Fruit fly (Drosophila melanogaster): ENCODE results near the gene Rev1.
A peak's percentile ranks its signal among the peaks of the same experiment; 100 is the strongest.

Rev1 gene

DNA sequence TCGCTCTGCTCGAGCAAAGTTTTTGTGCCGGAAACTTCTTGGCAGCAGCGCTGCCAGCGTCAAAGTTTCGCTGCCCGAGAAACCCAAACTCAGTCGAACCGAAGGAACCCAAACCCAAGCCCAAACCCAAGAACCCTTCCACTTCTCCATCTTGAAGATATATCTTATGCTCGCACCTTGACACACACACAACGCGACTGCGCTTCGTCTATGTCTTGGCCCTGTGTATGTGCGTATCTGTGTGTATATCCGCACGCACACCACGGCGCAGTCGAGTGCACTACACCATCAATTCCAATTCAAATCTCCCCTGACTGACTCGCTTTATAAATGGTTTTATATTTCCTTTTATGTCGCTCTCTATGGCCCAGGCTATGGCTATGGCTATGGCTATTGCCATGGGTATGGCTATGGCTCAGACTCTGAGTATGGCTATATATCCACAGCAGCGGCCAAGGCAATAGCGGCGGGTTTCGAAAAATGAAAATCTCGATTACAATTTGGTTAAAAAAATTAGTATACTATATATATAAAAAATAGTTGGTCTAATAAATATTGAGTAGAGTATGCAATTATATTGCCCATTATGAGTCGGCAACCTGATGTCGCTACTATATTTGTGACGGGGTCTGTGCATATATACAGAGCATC is 42.4 kb downstream of the Rev1 start (continued):
- no peak for TF ChIP-seq Hnf4 (GFP tag; optimal IDR thresholded peaks at IDR 0.05)

DNA sequence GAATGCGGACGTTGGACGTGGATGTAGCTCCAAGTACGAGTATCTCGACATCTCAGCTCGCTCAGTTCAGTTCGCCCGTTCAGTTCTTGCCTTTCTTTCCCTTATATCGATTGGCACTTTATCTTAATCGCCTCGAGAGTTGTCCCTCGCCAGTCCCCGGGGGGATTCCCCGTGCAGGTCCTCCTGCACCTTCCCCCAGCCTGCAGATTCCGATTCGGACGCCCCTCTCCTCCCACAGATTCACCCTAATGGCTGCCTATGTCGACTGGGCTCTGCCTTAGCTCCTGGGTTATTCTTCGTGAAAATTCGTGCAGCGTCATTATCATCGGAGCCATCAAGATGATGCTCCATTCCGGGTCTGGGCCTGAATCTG is 42.9 kb downstream of the Rev1 start:
- TF ChIP-seq Hnf4 (GFP tag; optimal IDR thresholded peaks at IDR 0.05), result no peak
- TF ChIP-seq usp (GFP tag; optimal IDR thresholded peaks at IDR 0.05), result no peak
- no peak for TF ChIP-seq ey (GFP tag; optimal IDR thresholded peaks at IDR 0.05)
- no peak for TF ChIP-seq Rel (GFP tag; optimal IDR thresholded peaks at IDR 0.05)
- peak; percentile 86 for TF ChIP-seq Rel (tag; optimal IDR thresholded peaks at IDR 0.05)

DNA sequence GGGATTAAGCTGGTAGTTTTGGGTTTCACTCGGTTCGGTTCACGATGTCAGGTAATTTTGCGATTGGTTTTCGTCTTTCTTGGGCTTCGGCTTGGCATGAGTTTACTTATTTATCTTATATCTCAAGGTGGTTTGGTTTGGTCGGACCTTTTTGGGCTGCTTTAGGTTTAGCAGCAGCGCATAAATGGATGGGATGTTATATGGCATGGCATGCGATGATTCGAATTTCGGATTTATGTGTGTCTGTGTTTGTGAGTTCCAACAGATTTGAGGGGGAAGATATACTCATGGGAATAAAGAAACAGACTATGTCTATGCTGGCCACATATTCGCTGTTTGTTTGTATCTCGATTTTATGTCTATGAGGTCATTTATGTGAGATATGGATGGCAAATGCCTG is 43.6 kb downstream of the Rev1 start:
- TF ChIP-seq N (GFP tag; optimal IDR thresholded peaks at IDR 0.05), result no peak
- no peak for TF ChIP-seq Abd-B (GFP tag; optimal IDR thresholded peaks at IDR 0.05)
- no peak for TF ChIP-seq Hr78 (GFP tag; optimal IDR thresholded peaks at IDR 0.05)

DNA sequence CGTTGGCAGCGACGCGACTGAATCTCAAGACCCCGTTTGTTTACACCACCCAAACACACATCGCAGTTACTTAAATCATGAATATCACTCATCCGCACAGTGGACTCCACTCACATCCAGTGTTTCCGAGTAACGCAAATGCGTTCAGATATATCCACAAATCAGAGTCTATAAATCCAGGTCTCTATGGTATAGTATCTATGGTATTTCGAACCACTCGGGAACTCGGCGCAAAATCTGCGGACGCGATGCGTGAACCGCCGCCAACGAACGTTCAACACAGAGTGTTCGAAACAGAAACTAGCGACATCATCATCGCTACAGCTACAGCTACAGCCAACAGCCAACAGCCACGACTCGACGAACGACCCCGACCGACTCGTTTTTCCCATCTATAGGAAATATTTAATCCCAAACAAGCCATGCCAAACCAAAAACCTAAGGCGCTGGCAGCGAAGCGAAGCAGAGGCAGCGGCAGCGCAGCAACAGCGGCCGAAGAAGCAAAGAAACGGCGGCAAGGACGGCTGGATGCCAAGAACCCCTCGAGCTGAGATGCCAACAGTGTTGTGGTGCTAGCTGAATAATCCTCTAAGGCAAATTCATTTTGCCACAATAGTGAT is 44.7 kb downstream of the Rev1 start, which contains the start of gene CG13894:
Gene CG13894, minus strand, starts transcription at position 397 of the 620 bp plus-strand sequence.
- TF ChIP-seq pan (optimal IDR thresholded peaks at IDR 0.05), result no peak
- TF ChIP-seq dmrt93B (GFP tag; optimal IDR thresholded peaks at IDR 0.05), result no peak
- TF ChIP-seq woc (GFP tag; optimal IDR thresholded peaks at IDR 0.05), result no peak
- TF ChIP-seq sage (GFP tag; optimal IDR thresholded peaks at IDR 0.05), result no peak
- TF ChIP-seq Dif (GFP tag; optimal IDR thresholded peaks at IDR 0.05; ENCODE audit: partially characterized antibody), result no peak
- no peak for TF ChIP-seq brk (GFP tag; optimal IDR thresholded peaks at IDR 0.05)
- TF ChIP-seq CG9705 (GFP tag; optimal IDR thresholded peaks at IDR 0.05), result no peak
- TF ChIP-seq Vsx2 (GFP tag; optimal IDR thresholded peaks at IDR 0.05; ENCODE audit: partially characterized antibody), result no peak
- no peak for TF ChIP-seq sv (GFP tag; optimal IDR thresholded peaks at IDR 0.05)
- TF ChIP-seq GATAd (GFP tag; optimal IDR thresholded peaks at IDR 0.05), result no peak
- no peak for TF ChIP-seq CrebA (GFP tag; optimal IDR thresholded peaks at IDR 0.05; ENCODE audit: borderline replicate concordance)
- TF ChIP-seq HLH106 (tag; optimal IDR thresholded peaks at IDR 0.05), result no peak
- no peak for TF ChIP-seq Myc (optimal IDR thresholded peaks at IDR 0.05)
- no peak for TF ChIP-seq foxo (GFP tag; optimal IDR thresholded peaks at IDR 0.05)
- no peak for TF ChIP-seq rgr (GFP tag; optimal IDR thresholded peaks at IDR 0.05)
- TF ChIP-seq OdsH (GFP tag; optimal IDR thresholded peaks at IDR 0.05), result no peak

DNA sequence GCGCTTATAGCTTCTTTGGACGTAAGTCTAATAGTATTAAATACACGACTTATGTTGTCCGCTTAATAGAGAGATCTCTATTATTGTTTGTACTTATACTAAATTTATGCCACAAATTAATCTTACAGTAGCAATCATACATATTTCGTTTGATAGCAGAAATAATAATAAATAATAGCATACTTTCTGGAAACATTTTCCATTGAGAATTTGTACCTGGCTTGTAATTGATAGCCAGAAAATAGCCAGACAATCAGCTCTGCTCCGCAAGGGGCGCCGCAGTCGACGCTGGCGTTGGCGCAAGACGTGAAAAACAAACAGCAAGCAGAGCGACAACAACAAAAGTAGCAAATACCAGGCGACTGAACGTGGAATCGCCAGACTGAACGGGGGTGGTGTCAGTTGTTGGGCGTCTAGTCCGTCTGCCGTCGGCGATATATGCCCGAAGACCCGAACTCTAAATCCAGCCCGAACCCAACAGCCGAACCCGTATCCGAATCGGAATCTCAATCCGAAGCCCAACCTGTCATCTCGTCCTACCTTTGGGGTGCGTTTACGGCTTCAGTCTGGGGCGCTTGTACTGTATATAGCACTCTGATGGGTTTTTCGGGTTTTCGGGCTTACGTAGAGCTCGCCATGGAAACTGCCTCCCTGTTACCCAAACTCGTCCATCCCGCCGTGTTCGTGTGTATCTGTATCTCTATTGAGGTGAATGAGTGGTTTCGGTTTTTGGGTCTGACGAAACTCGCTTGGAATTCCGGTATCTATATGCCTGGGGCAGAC is 45.4 kb downstream of the Rev1 start:
- TF ChIP-seq ey (GFP tag; optimal IDR thresholded peaks at IDR 0.05), result peak; percentile 35
- TF ChIP-seq CG9705 (GFP tag; optimal IDR thresholded peaks at IDR 0.05), result no peak
- TF ChIP-seq rgr (GFP tag; optimal IDR thresholded peaks at IDR 0.05), result peak; percentile 20
- no peak for TF ChIP-seq Dfd (GFP tag; optimal IDR thresholded peaks at IDR 0.05)
- TF ChIP-seq dmrt93B (GFP tag; optimal IDR thresholded peaks at IDR 0.05), result peak; percentile 10
- peak; percentile 55 for TF ChIP-seq h (GFP tag; optimal IDR thresholded peaks at IDR 0.05)
- no peak for TF ChIP-seq Hr78 (GFP tag; optimal IDR thresholded peaks at IDR 0.05)
- peak in 1 of 2 experiments; percentile 59 for TF ChIP-seq foxo (GFP tag; optimal IDR thresholded peaks at IDR 0.05)
- TF ChIP-seq br (GFP tag; optimal IDR thresholded peaks at IDR 0.05), result peak; percentile 47
- TF ChIP-seq OdsH (GFP tag; optimal IDR thresholded peaks at IDR 0.05), result peak; percentile 38
- peak; percentile 33 for TF ChIP-seq sv (GFP tag; optimal IDR thresholded peaks at IDR 0.05)
- TF ChIP-seq psq (GFP tag; optimal IDR thresholded peaks at IDR 0.05), result peak; percentile 32
- peak; percentile 94 for TF ChIP-seq Myc (optimal IDR thresholded peaks at IDR 0.05)
- TF ChIP-seq fru (GFP tag; optimal IDR thresholded peaks at IDR 0.05), result peak; percentile 49
- TF ChIP-seq Sp1 (GFP tag; optimal IDR thresholded peaks at IDR 0.05), result peak; percentile 42
- peak; percentile 83 for TF ChIP-seq woc (GFP tag; optimal IDR thresholded peaks at IDR 0.05)
- TF ChIP-seq Abd-B (GFP tag; optimal IDR thresholded peaks at IDR 0.05), result no peak
- TF ChIP-seq HLH106 (tag; optimal IDR thresholded peaks at IDR 0.05), result peak; percentile 24

Data from whole organism, wandering third instar larva.